Fruit fly (Drosophila melanogaster): ENCODE measurements around the gene Hcf.
A peak's percentile ranks its signal among the peaks of the same experiment; 100 is the strongest.

Gene Hcf

DNA sequence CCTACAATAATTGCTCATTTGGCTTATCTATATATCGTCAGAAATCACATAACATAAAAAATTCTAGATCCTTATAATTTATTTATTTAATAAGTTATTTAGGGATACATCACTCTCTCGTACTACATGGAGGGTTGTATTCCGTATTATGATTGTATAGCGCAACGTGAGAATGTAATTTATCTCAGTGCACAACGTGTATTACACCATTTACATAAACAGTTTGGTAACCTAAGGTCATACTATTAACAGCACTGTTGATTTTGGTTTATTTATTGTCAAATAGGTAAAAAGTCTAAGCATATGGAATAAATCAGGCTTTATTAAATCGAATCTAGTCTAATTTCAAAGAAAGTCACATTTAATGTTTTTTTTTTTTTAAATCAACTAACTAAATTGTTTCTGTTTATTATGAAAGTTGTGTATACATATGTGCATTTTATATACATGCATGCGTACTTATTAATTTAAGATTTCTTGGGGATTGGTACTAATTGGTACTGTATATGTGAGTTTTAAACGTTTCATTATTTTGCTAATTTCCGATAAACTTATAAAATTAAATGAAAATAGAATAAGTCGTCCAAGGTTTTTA lies 45.0 kb upstream of the Hcf start, which contains the start of gene Rnf11 (continued):
- peak; percentile 50 for TF ChIP-seq CG2116 (GFP tag; optimal IDR thresholded peaks at IDR 0.05)
- no peak for TF ChIP-seq CG9215 (GFP tag; IDR thresholded peaks at IDR 0.05)
- peak; percentile 45 for TF ChIP-seq CG3995 (GFP tag; optimal IDR thresholded peaks at IDR 0.05)
- TF ChIP-seq CG17802 (tag; optimal IDR thresholded peaks at IDR 0.05) = peak; percentile 97
- TF ChIP-seq CG1233 (GFP tag; optimal IDR thresholded peaks at IDR 0.05) = no peak
- TF ChIP-seq NC2α (GFP tag; optimal IDR thresholded peaks at IDR 0.05) = no peak
- TF ChIP-seq gfzf (GFP tag; optimal IDR thresholded peaks at IDR 0.05) = peak; percentile 57
- no peak for TF ChIP-seq tap (tag; optimal IDR thresholded peaks at IDR 0.05)
- TF ChIP-seq danr (GFP tag; IDR thresholded peaks at IDR 0.05) = no peak
- TF ChIP-seq D19B (GFP tag; optimal IDR thresholded peaks at IDR 0.05) = no peak
- no peak for TF ChIP-seq Eip74EF (GFP tag; optimal IDR thresholded peaks at IDR 0.05)
- TF ChIP-seq Usf (GFP tag; optimal IDR thresholded peaks at IDR 0.05) = no peak
- peak; percentile 6 for TF ChIP-seq D19A (tag; optimal IDR thresholded peaks at IDR 0.05)
- no peak for TF ChIP-seq CHES-1-like (GFP tag; optimal IDR thresholded peaks at IDR 0.05)
- peak; percentile 9 for TF ChIP-seq CG13894 (tag; optimal IDR thresholded peaks at IDR 0.05)
- TF ChIP-seq cato (GFP tag; optimal IDR thresholded peaks at IDR 0.05; ENCODE audit: borderline replicate concordance) = no peak
- TF ChIP-seq Dp (GFP tag; optimal IDR thresholded peaks at IDR 0.05) = no peak
- TF ChIP-seq CG14710 (tag; optimal IDR thresholded peaks at IDR 0.05) = peak; percentile 50
- peak; percentile 24 for TF ChIP-seq Xbp1 (GFP tag; optimal IDR thresholded peaks at IDR 0.05)
- TF ChIP-seq disco-r (GFP tag; optimal IDR thresholded peaks at IDR 0.05) = no peak
- TF ChIP-seq CG34376 (GFP tag; optimal IDR thresholded peaks at IDR 0.05) = no peak
- TF ChIP-seq CG11456 (GFP tag; IDR thresholded peaks at IDR 0.05) = no peak
- TF ChIP-seq cwo (GFP tag; optimal IDR thresholded peaks at IDR 0.05) = no peak
- no peak for TF ChIP-seq Mes4 (GFP tag; optimal IDR thresholded peaks at IDR 0.05)
- peak; percentile 51; the same call in 1 of the 3 replicates for TF ChIP-seq CG2199 (GFP tag; IDR thresholded peaks at IDR 0.05)
- TF ChIP-seq CG1024 (GFP tag; IDR thresholded peaks at IDR 0.05) = peak; percentile 99
- TF ChIP-seq Elba2 (GFP tag; optimal IDR thresholded peaks at IDR 0.05) = no peak
- TF ChIP-seq chn (GFP tag; optimal IDR thresholded peaks at IDR 0.05) = no peak
- peak; percentile 67; the same call in 1 of the 2 replicates for TF ChIP-seq vvl (GFP tag; IDR thresholded peaks at IDR 0.05)
- TF ChIP-seq CoRest (tag; optimal IDR thresholded peaks at IDR 0.05) = peak; percentile 36
- TF ChIP-seq pfk (GFP tag; optimal IDR thresholded peaks at IDR 0.05) = peak; percentile 51
- TF ChIP-seq CG7928 (GFP tag; optimal IDR thresholded peaks at IDR 0.05) = no peak
- TF ChIP-seq CG30020 (tag; optimal IDR thresholded peaks at IDR 0.05) = peak; percentile 98
- no peak for TF ChIP-seq CG9437 (GFP tag; optimal IDR thresholded peaks at IDR 0.05)
- TF ChIP-seq Dref (GFP tag; IDR thresholded peaks at IDR 0.05) = no peak
- no peak for TF ChIP-seq exex (tag; optimal IDR thresholded peaks at IDR 0.05)
- peak; percentile 7 for TF ChIP-seq CG12942 (GFP tag; optimal IDR thresholded peaks at IDR 0.05)
- TF ChIP-seq nmo (GFP tag; optimal IDR thresholded peaks at IDR 0.05) = peak; percentile 59
- TF ChIP-seq mam (GFP tag; optimal IDR thresholded peaks at IDR 0.05) = peak; percentile 9
- TF ChIP-seq CG1603 (tag; optimal IDR thresholded peaks at IDR 0.05) = peak; percentile 97
- TF ChIP-seq CG17829 (tag; optimal IDR thresholded peaks at IDR 0.05) = no peak
- TF ChIP-seq CG14965 (GFP tag; optimal IDR thresholded peaks at IDR 0.05; ENCODE audit: borderline replicate concordance) = no peak
- no peak for TF ChIP-seq CG3281 (GFP tag; optimal IDR thresholded peaks at IDR 0.05)
- TF ChIP-seq bsh (GFP tag; optimal IDR thresholded peaks at IDR 0.05) = peak in 1 of 2 experiments; percentile 18
- no peak for TF ChIP-seq Awh (GFP tag; IDR thresholded peaks at IDR 0.05)
- TF ChIP-seq CG10431 (GFP tag; optimal IDR thresholded peaks at IDR 0.05) = peak; percentile 35
- TF ChIP-seq CG4617 (GFP tag; optimal IDR thresholded peaks at IDR 0.05; ENCODE audit: borderline replicate concordance) = peak; percentile 65
- peak; percentile 61 for TF ChIP-seq pzg (GFP tag; optimal IDR thresholded peaks at IDR 0.05)
- TF ChIP-seq CG7357 (GFP tag; IDR thresholded peaks at IDR 0.05) = peak; percentile 99
